Worm (Caenorhabditis elegans) whole organism, L3 larva: ENCODE results near the gene dgk-4.

Experiments used
- R02D3.7 ChIP-seq: fragments of 150-350 bp; optimal IDR thresholded peaks from 2 replicates; lab custom pipeline; 2014; ENCODE audit warnings: missing biosample characterization, missing genetic modification characterization
- ZK546.5 ChIP-seq: sonication (generic microtip); optimal IDR thresholded peaks from 2 replicates; lab custom pipeline; 2017; ENCODE audit warnings: missing biosample characterization, missing genetic modification characterization
- aly-2 ChIP-seq: fragments of 150-350 bp; optimal IDR thresholded peaks from 2 replicates; lab custom pipeline; 2014; ENCODE audit warnings: missing biosample characterization, missing genetic modification characterization
- ama-1 ChIP-seq: fragments of 150-350 bp; optimal IDR thresholded peaks from 2 replicates; lab custom pipeline; 2018
- ceh-16 ChIP-seq: sonication (generic microtip); optimal IDR thresholded peaks from 2 replicates; lab custom pipeline; 2017; ENCODE audit warnings: missing biosample characterization, missing genetic modification characterization
- ceh-28 ChIP-seq: fragments of 150-350 bp; optimal IDR thresholded peaks from 2 replicates; lab custom pipeline; 2014; ENCODE audit warnings: missing biosample characterization, missing genetic modification reagents, missing genetic modification characterization
- ceh-82 ChIP-seq: fragments of 150-350 bp; optimal IDR thresholded peaks from 2 replicates; lab custom pipeline; 2014; ENCODE audit warnings: missing biosample characterization, missing genetic modification characterization
- ceh-9 ChIP-seq: sonication (generic microtip); optimal IDR thresholded peaks from 2 replicates; lab custom pipeline; 2018; ENCODE audit warnings: missing biosample characterization, missing genetic modification characterization
- daf-12 ChIP-seq: fragments of 150-350 bp; optimal IDR thresholded peaks from 2 replicates; lab custom pipeline; 2014; ENCODE audit warnings: missing biosample characterization, missing genetic modification reagents, missing genetic modification characterization
- egl-27 ChIP-seq: sonication (generic microtip); optimal IDR thresholded peaks from 4 replicates; lab custom pipeline; 2017; ENCODE audit warnings: missing biosample characterization, missing genetic modification reagents, missing genetic modification characterization
- egl-5 ChIP-seq: fragments of 150-350 bp; optimal IDR thresholded peaks from 2 replicates; lab custom pipeline; 2017; ENCODE audit warnings: missing biosample characterization, missing genetic modification reagents, missing genetic modification characterization, inconsistent platforms
- elt-2 ChIP-seq: sonication (generic microtip); optimal IDR thresholded peaks from 2 replicates; lab custom pipeline; 2016; ENCODE audit warnings: missing genetic modification reagents, mild to moderate bottlenecking, missing genetic modification characterization, missing compliant biosample characterization
- eor-1 ChIP-seq, 2 experiments: fragments of 150-350 bp; optimal IDR thresholded peaks; 2 replicates each; lab custom pipeline; 2014 to 2018; ENCODE audit warnings: missing biosample characterization in 2 of 2, missing genetic modification characterization in 2 of 2
- fos-1 ChIP-seq: fragments of 150-350 bp; optimal IDR thresholded peaks from 2 replicates; lab custom pipeline; 2014; ENCODE audit warnings: missing biosample characterization, missing genetic modification characterization
- hmg-11 ChIP-seq: sonication (generic microtip); optimal IDR thresholded peaks from 2 replicates; lab custom pipeline; 2016; ENCODE audit warnings: missing genetic modification characterization, missing compliant biosample characterization
- jun-1 ChIP-seq: fragments of 150-350 bp; optimal IDR thresholded peaks from 2 replicates; lab custom pipeline; 2014; ENCODE audit warnings: missing biosample characterization, missing genetic modification reagents, missing genetic modification characterization
- lin-15B ChIP-seq: fragments of 150-350 bp; optimal IDR thresholded peaks from 2 replicates; lab custom pipeline; 2014; ENCODE audit warnings: missing biosample characterization, missing genetic modification characterization
- lsy-12 ChIP-seq: sonication (generic microtip); optimal IDR thresholded peaks from 2 replicates; lab custom pipeline; 2016; ENCODE audit warnings: mild to moderate bottlenecking, missing genetic modification characterization, missing compliant biosample characterization
- nfya-1 ChIP-seq: sonication (generic microtip); optimal IDR thresholded peaks from 2 replicates; lab custom pipeline; 2017; ENCODE audit warnings: missing genetic modification characterization, mild to moderate bottlenecking, missing compliant biosample characterization, antibody characterized with exemption, moderate library complexity; ENCODE audit not compliant: insufficient read depth
- nhr-11 ChIP-seq: fragments of 150-350 bp; optimal IDR thresholded peaks from 2 replicates; lab custom pipeline; 2014; ENCODE audit warnings: missing biosample characterization, missing genetic modification characterization
- nhr-12 ChIP-seq: fragments of 150-350 bp; optimal IDR thresholded peaks from 2 replicates; lab custom pipeline; 2014; ENCODE audit warnings: missing biosample characterization, missing genetic modification characterization
- nhr-23 ChIP-seq: fragments of 150-350 bp; optimal IDR thresholded peaks from 2 replicates; lab custom pipeline; 2014; ENCODE audit warnings: missing biosample characterization, missing genetic modification reagents, missing genetic modification characterization
- nhr-25 ChIP-seq: sonication (generic microtip); optimal IDR thresholded peaks from 2 replicates; lab custom pipeline; 2017; ENCODE audit warnings: missing biosample characterization, missing genetic modification characterization
- nhr-28 ChIP-seq: fragments of 150-350 bp; optimal IDR thresholded peaks from 2 replicates; lab custom pipeline; 2014; ENCODE audit warnings: missing biosample characterization, missing genetic modification characterization
- nhr-43 ChIP-seq: sonication (generic microtip); optimal IDR thresholded peaks from 2 replicates; lab custom pipeline; 2016; ENCODE audit warnings: mild to moderate bottlenecking, missing genetic modification characterization, missing compliant biosample characterization; ENCODE audit not compliant: poor library complexity, severe bottlenecking
- nhr-67 ChIP-seq: fragments of 150-350 bp; optimal IDR thresholded peaks from 2 replicates; lab custom pipeline; 2014; ENCODE audit warnings: missing biosample characterization, missing genetic modification characterization
- nhr-76 ChIP-seq: fragments of 150-350 bp; sonication (generic microtip); optimal IDR thresholded peaks from 5 replicates; lab custom pipeline; 2014; ENCODE audit warnings: missing biosample characterization, missing genetic modification characterization
- pha-4 ChIP-seq: fragments of 150-350 bp; optimal IDR thresholded peaks from 2 replicates; lab custom pipeline; 2014; ENCODE audit warnings: missing biosample characterization, missing genetic modification reagents, missing genetic modification characterization
- pqm-1 ChIP-seq: fragments of 150-350 bp; optimal IDR thresholded peaks from 2 replicates; lab custom pipeline; 2017; ENCODE audit warnings: missing biosample characterization, missing genetic modification characterization, inconsistent platforms
- sea-2 ChIP-seq: fragments of 150-350 bp; sonication (generic microtip); optimal IDR thresholded peaks from 4 replicates; lab custom pipeline; 2014; ENCODE audit warnings: missing biosample characterization, missing genetic modification reagents, missing genetic modification characterization
- tbx-2 ChIP-seq: sonication (generic microtip); optimal IDR thresholded peaks from 2 replicates; lab custom pipeline; 2016; ENCODE audit warnings: mild to moderate bottlenecking, missing genetic modification characterization, missing compliant biosample characterization
- unc-39 ChIP-seq: sonication (generic microtip); optimal IDR thresholded peaks from 4 replicates; lab custom pipeline; 2017; ENCODE audit warnings: missing biosample characterization, missing genetic modification characterization
- unc-62 ChIP-seq: fragments of 150-350 bp; sonication (generic microtip); optimal IDR thresholded peaks from 4 replicates; lab custom pipeline; 2014; ENCODE audit warnings: missing biosample characterization, missing genetic modification reagents, missing genetic modification characterization
- zag-1 ChIP-seq: fragments of 150-350 bp; optimal IDR thresholded peaks from 2 replicates; lab custom pipeline; 2014; ENCODE audit warnings: missing biosample characterization, missing genetic modification characterization
- ztf-11 ChIP-seq: fragments of 150-350 bp; optimal IDR thresholded peaks from 2 replicates; lab custom pipeline; 2014; ENCODE audit warnings: missing biosample characterization, missing genetic modification characterization

Gene dgk-4

DNA sequence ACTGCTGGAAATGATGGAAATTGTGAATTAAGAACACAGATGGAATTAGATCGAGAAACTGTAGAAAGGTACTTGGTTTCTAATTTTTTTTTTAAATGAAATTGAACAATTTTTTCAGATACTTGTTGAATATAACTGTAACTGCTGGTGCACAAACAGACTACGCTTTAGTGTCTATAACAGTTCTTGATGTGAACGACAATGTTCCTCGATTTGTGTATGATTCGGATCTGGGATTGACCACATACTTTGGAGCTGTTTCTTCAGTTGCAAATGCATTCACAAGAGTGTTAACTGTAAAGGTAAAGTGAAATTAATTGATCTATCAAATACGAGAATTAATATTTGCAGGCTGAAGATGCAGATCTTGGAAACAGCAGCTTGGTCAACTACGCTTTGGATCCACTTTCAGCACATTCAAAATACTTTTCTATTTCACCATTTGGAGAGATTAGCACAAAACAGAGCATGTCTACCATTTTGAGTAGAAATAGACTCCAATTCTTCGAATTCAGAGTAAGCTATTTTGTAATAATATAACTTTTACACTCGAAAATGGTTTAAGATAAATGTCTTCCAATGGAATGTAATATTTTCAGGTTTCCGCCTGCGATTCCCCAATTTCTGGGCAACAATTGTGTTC, 42.7 kb downstream of the dgk-4 start:
- TF ChIP-seq tbx-2 (tag; lab: Kevin White, UChicago) (no peak), nhr-11 (tag; lab: Kevin White, UChicago) (no peak), lin-15B (tag; lab: Kevin White, UChicago) (no peak), nhr-23 (tag; lab: Kevin White, UChicago) (no peak), elt-2 (tag; lab: Kevin White, UChicago) (no peak), nhr-12 (tag; lab: Kevin White, UChicago) (no peak), nhr-28 (tag; lab: Kevin White, UChicago) (no peak), zag-1 (tag; lab: Kevin White, UChicago) (no peak), sea-2 (no peak), ceh-28 (tag; lab: Kevin White, UChicago) (no peak), ceh-9 (no peak)

DNA sequence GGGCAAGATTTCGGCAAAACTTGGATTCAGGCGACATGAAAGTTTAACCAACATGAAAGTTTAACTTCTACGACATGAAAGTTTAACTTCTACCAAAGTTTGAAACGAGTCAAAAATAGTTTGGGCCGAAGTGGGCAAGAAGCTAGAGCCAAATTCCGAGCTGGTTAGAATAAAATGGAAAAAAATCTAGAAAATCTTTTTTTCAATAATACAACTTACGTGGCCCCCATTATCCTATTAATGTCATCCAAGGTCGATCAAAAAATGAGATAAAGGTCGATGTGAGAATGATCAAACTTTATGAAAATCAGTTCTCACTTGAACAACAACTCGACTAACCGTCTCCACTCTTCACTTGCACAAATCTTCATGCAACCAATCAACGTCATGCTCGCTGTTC, 46.2 kb downstream of the dgk-4 start, which contains the start of gene F08B4.8:
F08B4.8 (plus strand) TSS at position 301 of the 400 bp plus-strand sequence.
- no peak for TF ChIP-seq unc-62 (GFP tag; lab: Kevin White, UChicago)
- TF ChIP-seq nhr-28 (tag; lab: Kevin White, UChicago) = no peak
- no peak for TF ChIP-seq ztf-11 (tag; lab: Kevin White, UChicago)
- TF ChIP-seq nfya-1 (tag; lab: Kevin White, UChicago) = no peak
- TF ChIP-seq R02D3.7 (tag; lab: Kevin White, UChicago) = no peak
- TF ChIP-seq nhr-43 (tag; lab: Kevin White, UChicago) = no peak
- no peak for TF ChIP-seq unc-39 (tag; lab: Kevin White, UChicago)
- TF ChIP-seq nhr-12 (tag; lab: Kevin White, UChicago) = no peak
- TF ChIP-seq egl-27 (tag; lab: Kevin White, UChicago) = no peak
- TF ChIP-seq lsy-12 (tag; lab: Kevin White, UChicago) = no peak
- no peak for TF ChIP-seq tbx-2 (tag; lab: Kevin White, UChicago)
- TF ChIP-seq ZK546.5 (tag; lab: Kevin White, UChicago) = no peak
- TF ChIP-seq aly-2 (tag; lab: Kevin White, UChicago) = no peak
- no peak for TF ChIP-seq sea-2
- TF ChIP-seq egl-5 = no peak
- no peak for TF ChIP-seq zag-1 (tag; lab: Kevin White, UChicago)
- no peak for TF ChIP-seq daf-12 (tag; lab: Kevin White, UChicago)
- TF ChIP-seq, all 47 proteins: peak for 0

DNA sequence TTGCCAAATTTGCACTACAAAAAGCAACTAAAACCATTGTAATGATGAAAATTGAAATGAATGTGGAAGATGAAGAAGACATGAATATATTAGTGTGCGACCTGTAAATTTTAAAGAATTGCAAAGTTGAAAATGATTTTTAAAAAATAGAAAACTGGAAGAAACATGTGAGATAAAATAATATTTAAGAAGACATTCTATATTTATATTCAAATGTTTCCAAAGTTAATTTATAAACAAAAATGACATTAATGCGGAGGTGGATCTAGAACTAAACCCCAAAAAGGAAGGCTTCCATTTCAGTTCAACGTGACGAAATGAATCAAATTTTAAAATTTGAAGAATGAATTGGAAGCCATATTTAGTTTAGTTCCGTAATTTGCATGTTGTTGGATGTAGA, 48.1 kb downstream of the dgk-4 start, which contains the start of gene nlp-60:
nlp-60 (minus strand) TSS at position 101 of the 400 bp plus-strand sequence.
- no peak for TF ChIP-seq nhr-67
- TF ChIP-seq ceh-28 (tag; lab: Kevin White, UChicago) = no peak
- TF ChIP-seq nhr-43 (tag; lab: Kevin White, UChicago) = no peak
- no peak for TF ChIP-seq jun-1
- no peak for TF ChIP-seq nhr-11 (tag; lab: Kevin White, UChicago)
- TF ChIP-seq unc-62 (GFP tag; lab: Kevin White, UChicago) = no peak
- TF ChIP-seq hmg-11 (tag; lab: Kevin White, UChicago) = no peak
- no peak for TF ChIP-seq eor-1 (tag; optimal IDR thresholded peaks at IDR 0.05; lab: Kevin White, UChicago)
- TF ChIP-seq elt-2 (tag; lab: Kevin White, UChicago) = no peak
- no peak for TF ChIP-seq ceh-16 (tag; lab: Kevin White, UChicago)
- TF ChIP-seq nfya-1 (tag; lab: Kevin White, UChicago) = no peak
- TF ChIP-seq, all 47 proteins: peak for 0

DNA sequence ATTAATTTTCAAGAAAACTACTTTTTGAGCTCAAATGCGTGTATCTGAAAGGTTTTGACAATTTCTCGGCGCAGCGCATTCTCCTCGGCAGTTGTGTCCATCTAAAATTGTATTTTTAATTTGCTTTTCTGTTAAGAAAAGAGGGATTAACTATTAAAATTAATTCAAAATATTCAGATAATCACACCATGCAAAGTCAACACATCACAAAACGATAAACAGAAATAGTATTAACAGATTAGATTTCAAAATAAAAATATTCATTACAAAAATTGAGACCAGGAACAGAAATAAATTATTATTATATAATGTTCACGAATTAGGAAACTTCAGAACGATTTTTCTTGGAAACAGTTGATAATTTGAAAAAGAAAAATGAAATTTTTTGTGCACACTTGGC, 55.4 kb downstream of the dgk-4 start, which contains the start of gene pole-2:
pole-2 (minus strand) TSS at position 101 of the 400 bp plus-strand sequence.
- no peak for TF ChIP-seq ama-1 (lab: Kevin White, UChicago)
- no peak for TF ChIP-seq hmg-11 (tag; lab: Kevin White, UChicago)
- TF ChIP-seq pha-4 (tag; lab: Kevin White, UChicago) = no peak
- no peak for TF ChIP-seq daf-12 (tag; lab: Kevin White, UChicago)
- no peak for TF ChIP-seq ztf-11 (tag; lab: Kevin White, UChicago)
- TF ChIP-seq egl-27 (tag; lab: Kevin White, UChicago) = no peak
- no peak for TF ChIP-seq pqm-1 (tag; lab: Kevin White, UChicago)
- no peak for TF ChIP-seq nhr-28 (tag; lab: Kevin White, UChicago)
- no peak for TF ChIP-seq R02D3.7 (tag; lab: Kevin White, UChicago)
- no peak for TF ChIP-seq jun-1
- TF ChIP-seq unc-39 (tag; lab: Kevin White, UChicago) = no peak
- no peak for TF ChIP-seq ZK546.5 (tag; lab: Kevin White, UChicago)
- TF ChIP-seq nhr-11 (tag; lab: Kevin White, UChicago) = no peak
- no peak for TF ChIP-seq fos-1
- no peak for TF ChIP-seq nhr-25 (tag; lab: Kevin White, UChicago)
- no peak for TF ChIP-seq ceh-82 (tag; lab: Kevin White, UChicago)
- no peak for TF ChIP-seq ceh-16 (tag; lab: Kevin White, UChicago)
- no peak for TF ChIP-seq nhr-76
- TF ChIP-seq, all 47 proteins: peak for 0
